Fruit fly (Drosophila melanogaster) whole organism, prepupa: ENCODE measurements around the gene CG14247.

Experiments
- CG4318 ChIP-seq: fragments of 200-800 bp; sonication (Bioruptor generic); optimal IDR thresholded peaks from 3 replicates; lab custom pipeline; 2017; ENCODE audit warnings: missing biosample characterization, mild to moderate bottlenecking, missing genetic modification characterization
- Lpt ChIP-seq: fragments of 200-800 bp; sonication (Bioruptor generic); optimal IDR thresholded peaks from 3 replicates; lab custom pipeline; 2016; ENCODE audit warnings: missing biosample characterization, missing genetic modification characterization
- dac ChIP-seq: fragments of 200-800 bp; sonication (Bioruptor generic); optimal IDR thresholded peaks from 2 replicates; lab custom pipeline; 2017; ENCODE audit warnings: missing biosample characterization, mild to moderate bottlenecking, missing genetic modification characterization

dm6 chr3R:26737310-26737709 lies at the start of gene CG14247:
- no peak for TF ChIP-seq Lpt (GFP tag; lab: Kevin White, UChicago)
- no peak for TF ChIP-seq CG4318 (GFP tag; lab: Kevin White, UChicago)
- TF ChIP-seq dac (GFP tag; lab: Kevin White, UChicago) = no peak
